Worm (Caenorhabditis elegans) whole organism, L4 larva: Measurements from ENCODE around the gene Y55B1AR.2.

Source experiments
- F10B5.3 ChIP-seq: sonication (generic microtip); optimal IDR thresholded peaks from 2 replicates; lab custom pipeline; 2016; ENCODE audit warnings: mild to moderate bottlenecking, missing genetic modification characterization, missing compliant biosample characterization
- F44E2.7 ChIP-seq: fragments of 200-800 bp; sonication (Bioruptor generic); IDR thresholded peaks from 2 replicates; pipeline ENCODE4 v2.1.2; 2022; ENCODE audit warnings: missing genetic modification characterization, missing compliant biosample characterization
- T26A8.4 ChIP-seq: fragments of 200-800 bp; sonication (Bioruptor generic); IDR thresholded peaks from 2 replicates; pipeline ENCODE4 v1.3.6; 2022; ENCODE audit warnings: missing genetic modification characterization, missing compliant biosample characterization
- Y105C5A.15 ChIP-seq: fragments of 200-800 bp; sonication (Bioruptor generic); IDR thresholded peaks from 2 replicates; pipeline ENCODE4 v1.3.6; 2022; ENCODE audit warnings: missing genetic modification characterization, missing compliant biosample characterization
- ZK337.2 ChIP-seq: fragments of 200-800 bp; sonication (Bioruptor generic); IDR thresholded peaks from 2 replicates; pipeline ENCODE4 v1.3.6; 2022; ENCODE audit warnings: missing genetic modification reagents, missing genetic modification characterization, missing compliant biosample characterization
- ZK546.5 ChIP-seq, 2 experiments: sonication (generic microtip); optimal IDR thresholded peaks; 2 replicates each; lab custom pipeline; 2017; ENCODE audit warnings: missing biosample characterization in 2 of 2, missing genetic modification characterization in 2 of 2
- attf-4 ChIP-seq: sonication (generic microtip); optimal IDR thresholded peaks from 3 replicates; lab custom pipeline; 2017; ENCODE audit warnings: missing biosample characterization, missing genetic modification characterization
- ceh-20 ChIP-seq: fragments of 200-800 bp; sonication (Bioruptor generic); IDR thresholded peaks from 2 replicates; pipeline ENCODE4 v1.3.6; 2022; ENCODE audit warnings: missing genetic modification reagents, missing genetic modification characterization, missing compliant biosample characterization
- ceh-28 ChIP-seq: fragments of 150-350 bp; optimal IDR thresholded peaks from 2 replicates; lab custom pipeline; 2014; ENCODE audit warnings: missing biosample characterization, missing genetic modification reagents, missing genetic modification characterization
- ceh-44 ChIP-seq: fragments of 200-800 bp; sonication (Bioruptor generic); IDR thresholded peaks from 2 replicates; pipeline ENCODE4 v1.3.6; 2022; ENCODE audit warnings: missing genetic modification reagents, missing genetic modification characterization, missing compliant biosample characterization
- ceh-62 ChIP-seq: sonication (generic microtip); optimal IDR thresholded peaks from 2 replicates; lab custom pipeline; 2017; ENCODE audit warnings: missing biosample characterization, missing genetic modification characterization
- ceh-82 ChIP-seq: sonication (generic microtip); optimal IDR thresholded peaks from 2 replicates; lab custom pipeline; 2017; ENCODE audit warnings: missing biosample characterization, missing genetic modification characterization
- ctbp-1 ChIP-seq: fragments of 200-800 bp; sonication (Bioruptor generic); IDR thresholded peaks from 2 replicates; pipeline ENCODE4 v1.3.6; 2022; ENCODE audit warnings: missing genetic modification reagents, missing genetic modification characterization, missing compliant biosample characterization
- daf-12 ChIP-seq: fragments of 150-350 bp; optimal IDR thresholded peaks from 2 replicates; lab custom pipeline; 2014; ENCODE audit warnings: missing biosample characterization, missing genetic modification reagents, missing genetic modification characterization
- daf-16 ChIP-seq, 3 experiments: sonication (generic microtip); optimal IDR thresholded peaks; 2 replicates each; lab custom pipeline; 2016 to 2017; ENCODE audit warnings: missing genetic modification characterization in 3 of 3, missing genetic modification reagents in 3 of 3, mild to moderate bottlenecking in 2 of 3, missing compliant biosample characterization in 2 of 3, missing biosample characterization in 1 of 3, moderate library complexity in 1 of 3
- daf-8 ChIP-seq: fragments of 200-800 bp; sonication (Bioruptor generic); IDR thresholded peaks from 2 replicates; pipeline ENCODE4 v1.3.6; 2022; ENCODE audit warnings: missing genetic modification characterization, missing compliant biosample characterization
- dmd-6 ChIP-seq: fragments of 200-800 bp; sonication (Bioruptor generic); IDR thresholded peaks from 2 replicates; pipeline ENCODE4 v1.3.6; 2022; ENCODE audit warnings: missing genetic modification reagents, missing genetic modification characterization, missing compliant biosample characterization
- dmd-9 ChIP-seq: fragments of 200-800 bp; sonication (Bioruptor generic); IDR thresholded peaks from 2 replicates; pipeline ENCODE4 v1.3.6; 2022; ENCODE audit warnings: missing genetic modification reagents, missing genetic modification characterization, missing compliant biosample characterization
- duxl-1 ChIP-seq: sonication (generic microtip); optimal IDR thresholded peaks from 2 replicates; lab custom pipeline; 2016; ENCODE audit warnings: mild to moderate bottlenecking, missing genetic modification characterization, moderate library complexity, missing compliant biosample characterization; ENCODE audit not compliant: poor library complexity
- hlh-11 ChIP-seq: fragments of 200-800 bp; sonication (Bioruptor generic); optimal IDR thresholded peaks from 2 replicates; lab custom pipeline; 2018; ENCODE audit warnings: mild to moderate bottlenecking, missing genetic modification characterization, missing compliant biosample characterization
- lim-7 ChIP-seq: fragments of 200-800 bp; sonication (Bioruptor generic); IDR thresholded peaks from 2 replicates; pipeline ENCODE4 v1.3.6; 2022; ENCODE audit warnings: missing genetic modification characterization, missing compliant biosample characterization
- lin-1 ChIP-seq: fragments of 200-800 bp; sonication (Bioruptor generic); IDR thresholded peaks from 2 replicates; pipeline ENCODE4 v1.3.6; 2022; ENCODE audit warnings: missing genetic modification reagents, missing genetic modification characterization, missing compliant biosample characterization
- lin-15B ChIP-seq: fragments of 150-350 bp; sonication (generic microtip); optimal IDR thresholded peaks from 3 replicates; lab custom pipeline; 2014; ENCODE audit warnings: missing biosample characterization, missing genetic modification characterization
- lin-29 ChIP-seq: fragments of 200-800 bp; sonication (Bioruptor generic); IDR thresholded peaks from 2 replicates; pipeline ENCODE4 v1.3.6; 2022; ENCODE audit warnings: missing genetic modification reagents, missing genetic modification characterization, missing compliant biosample characterization
- lin-39 ChIP-seq: fragments of 150-350 bp; optimal IDR thresholded peaks from 2 replicates; lab custom pipeline; 2014; ENCODE audit warnings: missing biosample characterization, missing genetic modification reagents, missing genetic modification characterization
- madf-5 ChIP-seq, 2 experiments: fragments of 200-800 bp; sonication (Bioruptor generic); IDR thresholded peaks; 2 replicates each; pipeline ENCODE4 v1.3.6; 2022; ENCODE audit warnings: missing compliant biosample characterization in 2 of 2, missing genetic modification characterization in 2 of 2
- mdt-29 ChIP-seq: fragments of 200-800 bp; sonication (Bioruptor generic); IDR thresholded peaks from 2 replicates; pipeline ENCODE4 v1.3.6; 2022; ENCODE audit warnings: missing genetic modification reagents, missing genetic modification characterization, missing compliant biosample characterization
- mxl-3 ChIP-seq: fragments of 200-800 bp; sonication (Bioruptor generic); optimal IDR thresholded peaks from 2 replicates; lab custom pipeline; 2018; ENCODE audit warnings: mild to moderate bottlenecking, missing genetic modification characterization, missing compliant biosample characterization
- nhr-11 ChIP-seq: fragments of 150-350 bp; optimal IDR thresholded peaks from 2 replicates; lab custom pipeline; 2014; ENCODE audit warnings: missing biosample characterization, missing genetic modification characterization
- nhr-28 ChIP-seq: fragments of 150-350 bp; optimal IDR thresholded peaks from 2 replicates; lab custom pipeline; 2014; ENCODE audit warnings: missing biosample characterization, missing genetic modification characterization
- nhr-41 ChIP-seq: fragments of 200-800 bp; sonication (Bioruptor generic); IDR thresholded peaks from 2 replicates; pipeline ENCODE4 v1.3.6; 2022; ENCODE audit warnings: missing genetic modification reagents, missing genetic modification characterization, missing compliant biosample characterization
- pha-4 ChIP-seq, 2 experiments: fragments of 150-350 bp in 1 of 2; fragments of 200-800 bp in 1 of 2; sonication (Bioruptor generic) in 1 of 2; IDR thresholded peaks in 1 of 2; optimal IDR thresholded peaks in 1 of 2; 2 replicates each; pipeline versions ENCODE4 v1.3.6 to Lab custom; 2014 to 2022; ENCODE audit warnings: missing genetic modification characterization in 2 of 2, missing genetic modification reagents in 2 of 2, missing biosample characterization in 1 of 2, missing compliant biosample characterization in 1 of 2
- rbr-2 ChIP-seq: sonication (generic microtip); optimal IDR thresholded peaks from 2 replicates; lab custom pipeline; 2016; ENCODE audit warnings: missing genotype, missing genetic modification characterization, missing compliant biosample characterization
- set-16 ChIP-seq: fragments of 200-800 bp; sonication (Bioruptor generic); IDR thresholded peaks from 2 replicates; pipeline ENCODE4 v1.3.6; 2022; ENCODE audit warnings: missing genetic modification reagents, missing genetic modification characterization, missing compliant biosample characterization
- skn-1 ChIP-seq: fragments of 150-350 bp; optimal IDR thresholded peaks from 2 replicates; lab custom pipeline; 2014; ENCODE audit warnings: missing biosample characterization, missing genetic modification characterization
- spr-1 ChIP-seq: sonication (generic microtip); optimal IDR thresholded peaks from 2 replicates; lab custom pipeline; 2016; ENCODE audit warnings: mild to moderate bottlenecking, missing genetic modification characterization, missing compliant biosample characterization
- spr-3 ChIP-seq: fragments of 200-800 bp; sonication (Bioruptor generic); optimal IDR thresholded peaks from 2 replicates; lab custom pipeline; 2018; ENCODE audit warnings: mild to moderate bottlenecking, missing genetic modification characterization, missing compliant biosample characterization
- unc-130 ChIP-seq: sonication (generic microtip); optimal IDR thresholded peaks from 2 replicates; lab custom pipeline; 2016; ENCODE audit warnings: missing genetic modification reagents, missing genetic modification characterization, missing compliant biosample characterization
- unc-62 ChIP-seq, 3 experiments: fragments of 150-350 bp in 1 of 3; sonication (generic microtip); optimal IDR thresholded peaks in 2 of 3; peaks in 1 of 3; 1 replicate in 1 of 3; 2 replicates in 2 of 3; lab custom pipeline; 2014 to 2017; ENCODE audit warnings: missing biosample characterization in 3 of 3, missing genetic modification characterization in 3 of 3, missing genetic modification reagents in 3 of 3, missing genotype in 1 of 3
- zag-1 ChIP-seq: fragments of 150-350 bp; optimal IDR thresholded peaks from 2 replicates; lab custom pipeline; 2014; ENCODE audit warnings: missing biosample characterization, missing genetic modification characterization
- zfp-3 ChIP-seq: fragments of 200-800 bp; sonication (Bioruptor generic); conservative IDR thresholded peaks from 2 replicates; pipeline ENCODE4 v1.3.6; 2022; ENCODE audit warnings: missing genetic modification reagents, missing genetic modification characterization, missing compliant biosample characterization

Gene Y55B1AR.2

DNA sequence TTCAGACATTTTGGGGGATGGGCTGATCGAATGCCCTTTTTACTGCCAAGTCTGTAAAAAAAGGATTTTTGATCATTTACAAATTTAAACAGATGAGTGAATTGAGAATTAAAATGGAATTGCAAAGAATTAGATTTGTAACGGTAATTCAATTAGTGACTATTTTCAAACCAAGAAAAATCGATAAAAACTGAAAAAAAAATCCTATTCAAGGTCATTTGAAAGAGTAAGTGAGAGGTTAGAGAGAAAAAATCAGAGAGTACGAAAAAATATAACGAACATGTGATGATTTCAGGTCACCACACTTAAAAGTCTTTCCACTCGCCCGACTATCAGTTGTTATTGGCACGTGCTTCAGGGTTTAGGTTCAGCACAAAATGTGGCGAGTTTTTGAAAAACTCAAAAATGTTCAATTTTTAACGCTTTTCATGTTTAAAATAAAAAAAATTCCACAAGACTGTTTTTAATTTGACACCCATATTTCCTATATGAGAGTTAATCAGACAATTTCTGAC, 21.7 kb upstream of the Y55B1AR.2 start, which contains the start of gene T19C3.4 (continued):
- TF ChIP-seq pha-4 (GFP tag; IDR thresholded peaks at IDR 0.05; lab: Robert Waterston, UW) (no peak), pha-4 (tag; optimal IDR thresholded peaks at IDR 0.05; lab: Kevin White, UChicago) (no peak), daf-16 (GFP tag; optimal IDR thresholded peaks at IDR 0.05; lab: Kevin White, UChicago) (no peak), daf-16 (tag; optimal IDR thresholded peaks at IDR 0.05; lab: Kevin White, UChicago) (peak; percentile 39), lim-7 (no peak), set-16 (GFP tag; lab: Robert Waterston, UW) (no peak), dmd-6 (GFP tag; lab: Robert Waterston, UW) (peak; percentile 81), daf-12 (tag; lab: Kevin White, UChicago) (no peak), lin-39 (tag; lab: Kevin White, UChicago) (no peak), mdt-29 (GFP tag; lab: Robert Waterston, UW) (peak; percentile 26; the same call in 1 of the 2 replicates), ceh-62 (no peak), nhr-11 (tag; lab: Kevin White, UChicago) (no peak), hlh-11 (tag; lab: Kevin White, UChicago) (peak; percentile 56), unc-130 (GFP tag; lab: Kevin White, UChicago) (no peak), daf-8 (GFP tag; lab: Robert Waterston, UW) (no peak), lin-29 (GFP tag; lab: Robert Waterston, UW) (no peak), ceh-44 (GFP tag; lab: Robert Waterston, UW) (no peak), zag-1 (no peak), mxl-3 (GFP tag; lab: Kevin White, UChicago) (peak; percentile 11), lin-15B (tag; lab: Kevin White, UChicago) (no peak), attf-4 (tag; lab: Kevin White, UChicago) (no peak), lin-1 (GFP tag; lab: Robert Waterston, UW) (no peak), duxl-1 (tag; lab: Kevin White, UChicago) (no peak), F44E2.7 (no peak), zfp-3 (GFP tag; lab: Robert Waterston, UW) (no peak), spr-3 (GFP tag; lab: Kevin White, UChicago) (no peak), nhr-28 (peak; percentile 73), ceh-20 (GFP tag; lab: Robert Waterston, UW) (no peak), ZK337.2 (no peak), ceh-82 (tag; lab: Kevin White, UChicago) (no peak), spr-1 (tag; lab: Kevin White, UChicago) (no peak), F10B5.3 (no peak), Y105C5A.15 (no peak), T26A8.4 (no peak), ctbp-1 (GFP tag; lab: Robert Waterston, UW) (no peak), rbr-2 (tag; lab: Kevin White, UChicago) (no peak), unc-62 (GFP tag; optimal IDR thresholded peaks at IDR 0.05 in 1 of 2; lab: Kevin White, UChicago) (no peak), unc-62 (tag; optimal IDR thresholded peaks at IDR 0.05; lab: Kevin White, UChicago) (no peak), skn-1 (no peak), dmd-9 (GFP tag; lab: Robert Waterston, UW) (no peak), madf-5 (GFP tag; IDR thresholded peaks at IDR 0.05; lab: Robert Waterston, UW) (no peak), nhr-41 (no peak), ZK546.5 (tag; optimal IDR thresholded peaks at IDR 0.05; lab: Kevin White, UChicago) (no peak), ceh-28 (tag; lab: Kevin White, UChicago) (no peak)
- TF ChIP-seq, all 104 proteins: peak for 14
